Worm (Caenorhabditis elegans) whole organism, young adult: Measurements from ENCODE around the gene M176.11.

Source experiments
- B0019.2 ChIP-seq: fragments of 200-800 bp; sonication (Bioruptor generic); conservative IDR thresholded peaks from 2 replicates; pipeline ENCODE4 v1.3.6; 2022; ENCODE audit warnings: missing genetic modification reagents, missing genetic modification characterization, missing compliant biosample characterization
- hlh-26 ChIP-seq: fragments of 200-800 bp; sonication (Bioruptor generic); conservative IDR thresholded peaks from 2 replicates; pipeline ENCODE4 v1.3.6; 2022; ENCODE audit warnings: missing genetic modification reagents, missing genetic modification characterization, missing compliant biosample characterization
- madf-3 ChIP-seq: fragments of 200-800 bp; sonication (Bioruptor generic); IDR thresholded peaks from 2 replicates; pipeline ENCODE4 v1.3.6; 2022; ENCODE audit warnings: missing genetic modification reagents, missing genetic modification characterization, missing compliant biosample characterization
- madf-6 ChIP-seq: fragments of 200-800 bp; sonication (Bioruptor generic); IDR thresholded peaks from 2 replicates; pipeline ENCODE4 v1.3.6; 2022; ENCODE audit warnings: missing genetic modification reagents, missing genetic modification characterization, missing compliant biosample characterization
- nhr-90 ChIP-seq: sonication (generic microtip); optimal IDR thresholded peaks from 2 replicates; lab custom pipeline; 2016; ENCODE audit warnings: missing genotype, mild to moderate bottlenecking, missing genetic modification characterization, missing compliant biosample characterization
- sea-2 ChIP-seq: fragments of 200-800 bp; sonication (Bioruptor generic); IDR thresholded peaks from 2 replicates; pipeline ENCODE4 v1.3.6; 2022; ENCODE audit warnings: missing genetic modification characterization, missing compliant biosample characterization
- snpc-1.3 ChIP-seq: sonication (generic microtip); optimal IDR thresholded peaks from 2 replicates; lab custom pipeline; 2017; ENCODE audit warnings: missing genetic modification characterization, mild to moderate bottlenecking, missing compliant biosample characterization, antibody characterized with exemption, moderate library complexity, missing genotype, missing genetic modification reagents; ENCODE audit not compliant: insufficient read depth
- unc-62 ChIP-seq: fragments of 150-350 bp; optimal IDR thresholded peaks from 2 replicates; lab custom pipeline; 2014; ENCODE audit warnings: missing biosample characterization, missing genetic modification reagents, missing genetic modification characterization

ce11 chrII:9454304-9454703 is 32.2 kb downstream of the M176.11 start, which contains the start of gene chil-19:
- TF ChIP-seq sea-2 (GFP tag; lab: Robert Waterston, UW) (no peak), madf-6 (GFP tag; lab: Robert Waterston, UW) (no peak), hlh-26 (GFP tag; lab: Robert Waterston, UW) (no peak), nhr-90 (tag; lab: Kevin White, UChicago) (no peak), unc-62 (GFP tag; lab: Kevin White, UChicago) (no peak), snpc-1.3 (tag; lab: Kevin White, UChicago) (no peak), B0019.2 (GFP tag; lab: Robert Waterston, UW) (no peak), madf-3 (GFP tag; lab: Robert Waterston, UW) (no peak)
